Worm (Caenorhabditis elegans) whole organism, late embryonic: Measurements from ENCODE around the gene fard-1.

Experiments used
- C08G9.2 ChIP-seq: sonication (generic microtip); optimal IDR thresholded peaks from 2 replicates; lab custom pipeline; 2016; ENCODE audit warnings: mild to moderate bottlenecking, missing genetic modification characterization, moderate library complexity, missing compliant biosample characterization
- K02D7.2 ChIP-seq: sonication (generic microtip); optimal IDR thresholded peaks from 2 replicates; lab custom pipeline; 2017; ENCODE audit warnings: mild to moderate bottlenecking, missing genetic modification characterization, missing compliant biosample characterization
- K09A11.1 ChIP-seq: sonication (generic microtip); optimal IDR thresholded peaks from 2 replicates; lab custom pipeline; 2017; ENCODE audit warnings: antibody characterized with exemption, mild to moderate bottlenecking, missing genetic modification characterization, missing compliant biosample characterization; ENCODE audit not compliant: insufficient read depth
- ama-1 ChIP-seq: fragments of 150-350 bp; optimal IDR thresholded peaks from 2 replicates; lab custom pipeline; 2014
- ceh-14 ChIP-seq: sonication (generic microtip); optimal IDR thresholded peaks from 2 replicates; lab custom pipeline; 2016; ENCODE audit warnings: missing genotype, missing genetic modification characterization, missing compliant biosample characterization
- ceh-18 ChIP-seq: sonication (generic microtip); optimal IDR thresholded peaks from 2 replicates; lab custom pipeline; 2016; ENCODE audit warnings: missing genetic modification characterization, missing compliant biosample characterization
- ceh-2 ChIP-seq: sonication (generic microtip); optimal IDR thresholded peaks from 2 replicates; lab custom pipeline; 2016; ENCODE audit warnings: missing genotype, missing genetic modification characterization, missing compliant biosample characterization
- ceh-31 ChIP-seq: sonication (generic microtip); optimal IDR thresholded peaks from 2 replicates; lab custom pipeline; 2016; ENCODE audit warnings: missing genetic modification characterization, missing compliant biosample characterization
- ceh-34 ChIP-seq: sonication (generic microtip); optimal IDR thresholded peaks from 2 replicates; lab custom pipeline; 2016; ENCODE audit warnings: mild to moderate bottlenecking, missing genetic modification characterization, missing compliant biosample characterization
- dve-1 ChIP-seq: sonication (generic microtip); optimal IDR thresholded peaks from 2 replicates; lab custom pipeline; 2017; ENCODE audit warnings: antibody characterized with exemption, mild to moderate bottlenecking, missing genetic modification characterization, missing compliant biosample characterization
- elt-4 ChIP-seq: sonication (generic microtip); optimal IDR thresholded peaks from 2 replicates; lab custom pipeline; 2016; ENCODE audit warnings: missing genetic modification characterization, missing compliant biosample characterization
- hlh-15 ChIP-seq: sonication (generic microtip); optimal IDR thresholded peaks from 2 replicates; lab custom pipeline; 2016; ENCODE audit warnings: missing genetic modification characterization, missing compliant biosample characterization
- hlh-6 ChIP-seq: sonication (generic microtip); optimal IDR thresholded peaks from 2 replicates; lab custom pipeline; 2016; ENCODE audit warnings: missing genotype, missing genetic modification characterization, missing compliant biosample characterization
- lim-6 ChIP-seq: sonication (generic microtip); optimal IDR thresholded peaks from 2 replicates; lab custom pipeline; 2016; ENCODE audit warnings: missing genetic modification characterization, missing compliant biosample characterization
- madf-2 ChIP-seq: sonication (generic microtip); optimal IDR thresholded peaks from 2 replicates; lab custom pipeline; 2017; ENCODE audit warnings: missing genetic modification characterization, missing compliant biosample characterization
- nhr-11 ChIP-seq: fragments of 150-350 bp; optimal IDR thresholded peaks from 2 replicates; lab custom pipeline; 2014; ENCODE audit warnings: missing biosample characterization, missing genetic modification characterization
- nhr-232 ChIP-seq: sonication (generic microtip); optimal IDR thresholded peaks from 2 replicates; lab custom pipeline; 2016; ENCODE audit warnings: missing genetic modification characterization, missing compliant biosample characterization
- pat-9 ChIP-seq: fragments of 200-800 bp; sonication (Bioruptor generic); optimal IDR thresholded peaks from 2 replicates; lab custom pipeline; 2018; ENCODE audit warnings: mild to moderate bottlenecking, missing genetic modification characterization, moderate library complexity, missing compliant biosample characterization
- pax-1 ChIP-seq: fragments of 150-350 bp; optimal IDR thresholded peaks from 2 replicates; lab custom pipeline; 2014; ENCODE audit warnings: missing biosample characterization, missing genetic modification characterization
- pqm-1 ChIP-seq: sonication (generic microtip); optimal IDR thresholded peaks from 2 replicates; lab custom pipeline; 2016; ENCODE audit warnings: missing genetic modification characterization, missing compliant biosample characterization
- ref-2 ChIP-seq: sonication (generic microtip); optimal IDR thresholded peaks from 2 replicates; lab custom pipeline; 2016; ENCODE audit warnings: missing genetic modification characterization, missing compliant biosample characterization
- rnt-1 ChIP-seq: sonication (generic microtip); optimal IDR thresholded peaks from 2 replicates; lab custom pipeline; 2016; ENCODE audit warnings: missing genetic modification characterization, missing compliant biosample characterization
- sox-4 ChIP-seq: sonication (generic microtip); optimal IDR thresholded peaks from 2 replicates; lab custom pipeline; 2017; ENCODE audit warnings: mild to moderate bottlenecking, missing genetic modification characterization, inconsistent platforms, missing compliant biosample characterization
- ttx-3 ChIP-seq: sonication (generic microtip); optimal IDR thresholded peaks from 2 replicates; lab custom pipeline; 2016; ENCODE audit warnings: missing genetic modification reagents, missing genetic modification characterization, missing compliant biosample characterization
- unc-3 ChIP-seq, 2 experiments: fragments of 200-800 bp in 1 of 2; sonication (Bioruptor generic) in 1 of 2; sonication (generic microtip) in 1 of 2; conservative IDR thresholded peaks in 1 of 2; optimal IDR thresholded peaks in 1 of 2; 2 replicates each; pipeline versions ENCODE4 v1.3.6 to Lab custom; 2016 to 2022; ENCODE audit warnings: missing compliant biosample characterization in 2 of 2, missing genetic modification characterization in 2 of 2, missing genetic modification reagents in 1 of 2
- unc-42 ChIP-seq: sonication (generic microtip); optimal IDR thresholded peaks from 2 replicates; lab custom pipeline; 2016; ENCODE audit warnings: missing genotype, missing genetic modification characterization, missing compliant biosample characterization
- unc-55 ChIP-seq: sonication (generic microtip); optimal IDR thresholded peaks from 2 replicates; lab custom pipeline; 2017; ENCODE audit warnings: missing biosample characterization, missing genetic modification reagents, missing genetic modification characterization
- unc-86 ChIP-seq: sonication (generic microtip); optimal IDR thresholded peaks from 2 replicates; lab custom pipeline; 2016; ENCODE audit warnings: missing genetic modification characterization, missing compliant biosample characterization
- ztf-16 ChIP-seq: sonication (generic microtip); optimal IDR thresholded peaks from 2 replicates; lab custom pipeline; 2017; ENCODE audit warnings: missing genetic modification characterization, missing compliant biosample characterization

fard-1 gene

DNA sequence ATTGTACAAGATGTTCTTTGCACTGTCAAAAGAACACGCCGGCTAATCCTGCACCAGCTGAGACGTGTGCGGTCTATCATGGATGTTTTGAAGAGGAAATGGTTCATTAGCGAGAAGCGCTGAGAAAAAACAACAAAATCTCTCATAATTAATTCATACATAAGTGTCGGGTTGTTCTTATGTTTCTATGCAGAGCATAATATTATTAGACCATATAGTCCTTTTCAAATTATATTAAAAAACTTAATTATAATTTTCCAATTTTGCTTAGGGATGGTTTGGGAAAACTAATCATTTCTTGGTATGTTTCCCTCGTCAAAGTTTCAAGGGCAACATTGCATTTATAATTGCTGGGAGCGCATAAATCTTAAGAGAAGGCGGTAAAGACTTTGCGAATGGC lies 11.4 kb upstream of the fard-1 start:
- TF ChIP-seq unc-42 (tag; lab: Kevin White, UChicago) (peak; percentile 43), elt-4 (tag; lab: Kevin White, UChicago) (no peak)

DNA sequence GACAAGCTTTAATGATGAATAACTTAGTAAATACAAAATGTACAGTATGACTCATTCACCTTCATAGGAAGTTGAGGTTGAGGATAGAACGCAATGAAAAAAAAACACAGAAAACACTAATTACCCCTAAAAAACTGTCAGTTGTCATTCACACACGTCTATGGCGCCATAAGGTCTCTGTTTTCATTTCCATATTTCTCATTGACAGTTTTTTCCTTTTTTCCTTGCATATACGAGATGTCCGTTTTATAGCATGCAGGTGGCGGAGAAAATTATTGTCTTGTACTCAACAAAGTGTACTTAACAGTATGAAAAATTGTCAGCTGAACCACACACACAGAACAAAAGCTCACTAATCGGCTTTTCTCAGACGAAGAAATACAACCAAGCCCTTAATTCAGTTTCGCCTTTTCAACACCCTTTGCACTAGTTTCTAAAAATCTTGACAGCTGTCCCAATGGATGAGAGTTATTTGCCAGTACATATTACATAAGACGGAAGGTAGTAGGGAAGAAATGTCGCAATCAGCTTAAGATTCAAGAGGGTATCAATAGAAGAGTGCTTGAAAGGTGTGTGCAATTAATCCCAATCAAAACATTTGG lies 10.5 kb upstream of the fard-1 start:
- TF ChIP-seq K09A11.1 (tag; lab: Kevin White, UChicago) (no peak), unc-42 (tag; lab: Kevin White, UChicago) (peak; percentile 36)

DNA sequence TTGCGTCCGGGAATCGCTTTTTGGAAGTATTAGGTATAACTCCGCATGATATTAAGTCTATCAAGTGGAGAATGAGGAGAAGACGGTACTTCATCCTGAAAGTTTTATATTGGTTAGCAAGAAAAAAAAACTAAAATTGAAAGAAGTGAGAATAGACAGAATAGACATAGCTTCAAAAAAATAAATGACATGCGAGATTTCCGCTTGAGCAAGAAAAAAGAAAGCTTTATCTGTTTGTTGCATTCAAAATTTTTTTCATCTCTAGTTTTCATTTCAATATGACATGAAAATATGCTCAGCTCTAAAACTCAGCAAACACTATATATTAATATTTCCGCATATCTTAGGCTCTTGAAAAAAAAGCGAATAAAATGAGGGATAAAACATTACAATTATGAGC lies 9.3 kb upstream of the fard-1 start, which contains the start of gene hst-3.2:
Gene hst-3.2, minus strand, starts transcription at position 101 of the 400 bp plus-strand sequence.
- TF ChIP-seq K02D7.2 (tag; lab: Kevin White, UChicago) (no peak), ceh-14 (tag; lab: Kevin White, UChicago) (no peak), ceh-34 (tag; lab: Kevin White, UChicago) (no peak)

DNA sequence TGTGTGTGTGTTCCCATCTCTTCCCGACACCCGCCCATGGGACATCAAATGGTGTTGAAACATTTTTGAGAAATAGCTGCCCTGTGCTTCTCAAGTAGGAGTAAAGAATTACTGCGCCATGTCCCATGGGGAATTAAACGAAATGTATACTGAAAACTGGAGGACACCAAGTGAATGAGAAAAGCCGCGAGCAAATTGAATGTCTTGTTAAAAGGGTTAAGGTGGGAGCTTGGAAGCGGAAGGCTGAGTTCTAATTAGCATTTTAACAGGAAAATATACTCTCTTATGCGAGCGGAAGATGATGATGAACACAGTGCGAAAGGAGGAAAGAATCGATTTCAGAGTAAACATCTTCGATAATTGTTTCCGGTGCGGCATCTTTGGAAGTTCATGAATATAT lies 8.7 kb upstream of the fard-1 start:
- no peak for TF ChIP-seq K09A11.1 (tag; lab: Kevin White, UChicago)
- TF ChIP-seq ceh-14 (tag; lab: Kevin White, UChicago): peak; percentile 5
- TF ChIP-seq elt-4 (tag; lab: Kevin White, UChicago): no peak
- TF ChIP-seq pat-9 (tag; lab: Kevin White, UChicago): no peak
- TF ChIP-seq pax-1: no peak
- TF ChIP-seq ama-1: no peak
- no peak for TF ChIP-seq nhr-232
- TF ChIP-seq ceh-31: peak; percentile 7
- TF ChIP-seq unc-55 (GFP tag; lab: Kevin White, UChicago): peak; percentile 31
- peak; percentile 79 for TF ChIP-seq unc-42 (tag; lab: Kevin White, UChicago)
- no peak for TF ChIP-seq unc-86 (tag; lab: Kevin White, UChicago)

DNA sequence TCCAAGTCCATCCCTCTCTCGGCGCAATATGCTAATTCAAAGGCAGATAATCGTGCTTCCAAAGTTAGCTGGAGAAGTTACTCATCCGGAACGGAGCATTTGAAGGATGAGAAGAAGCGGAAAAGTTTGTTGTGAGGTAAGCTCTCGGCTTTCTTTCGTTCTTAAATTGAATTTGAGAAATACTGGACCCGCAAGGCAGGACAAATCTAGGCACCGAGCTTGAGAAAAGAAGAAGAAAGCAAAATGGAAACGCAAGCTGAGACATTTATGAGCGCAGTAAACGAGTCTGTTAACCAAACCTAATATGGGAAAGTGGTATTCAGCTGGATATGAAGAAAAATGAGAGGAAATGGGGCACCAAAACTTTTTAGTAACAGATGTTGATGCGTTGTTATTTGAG lies 7.2 kb upstream of the fard-1 start:
- TF ChIP-seq dve-1 (no peak), unc-42 (tag; lab: Kevin White, UChicago) (peak; percentile 89), lim-6 (tag; lab: Kevin White, UChicago) (no peak), ztf-16 (tag; lab: Kevin White, UChicago) (no peak), hlh-6 (no peak), ref-2 (tag; lab: Kevin White, UChicago) (no peak), ceh-31 (peak; percentile 42), hlh-15 (tag; lab: Kevin White, UChicago) (no peak), unc-3 (GFP tag; conservative IDR thresholded peaks at IDR 0.05; lab: Robert Waterston, UW) (no peak), unc-3 (tag; optimal IDR thresholded peaks at IDR 0.05; lab: Kevin White, UChicago) (no peak), C08G9.2 (tag; lab: Kevin White, UChicago) (no peak), sox-4 (no peak), ceh-34 (tag; lab: Kevin White, UChicago) (no peak), ttx-3 (no peak), ceh-18 (tag; lab: Kevin White, UChicago) (no peak), ceh-2 (no peak)

DNA sequence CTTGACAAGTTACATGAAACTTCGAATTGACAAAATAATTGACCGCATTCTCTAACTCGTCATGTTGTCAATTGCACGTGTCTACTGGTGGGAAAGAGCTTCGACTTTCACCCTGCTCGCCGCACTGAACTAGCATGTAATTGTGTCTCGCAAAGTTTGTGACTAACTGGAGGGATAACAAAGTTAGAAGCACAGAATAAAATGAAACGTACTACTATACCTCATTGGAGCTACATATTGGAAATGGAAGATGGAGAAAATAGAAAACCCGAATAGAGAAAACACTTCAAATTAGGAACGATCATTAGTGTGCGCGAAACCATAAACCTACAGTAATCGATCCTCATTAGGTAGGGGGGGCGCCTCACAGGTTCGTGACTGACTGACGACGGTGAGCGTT lies 5.6 kb upstream of the fard-1 start:
- TF ChIP-seq pqm-1: no peak
- no peak for TF ChIP-seq rnt-1 (tag; lab: Kevin White, UChicago)
- TF ChIP-seq unc-42 (tag; lab: Kevin White, UChicago): peak; percentile 40

DNA sequence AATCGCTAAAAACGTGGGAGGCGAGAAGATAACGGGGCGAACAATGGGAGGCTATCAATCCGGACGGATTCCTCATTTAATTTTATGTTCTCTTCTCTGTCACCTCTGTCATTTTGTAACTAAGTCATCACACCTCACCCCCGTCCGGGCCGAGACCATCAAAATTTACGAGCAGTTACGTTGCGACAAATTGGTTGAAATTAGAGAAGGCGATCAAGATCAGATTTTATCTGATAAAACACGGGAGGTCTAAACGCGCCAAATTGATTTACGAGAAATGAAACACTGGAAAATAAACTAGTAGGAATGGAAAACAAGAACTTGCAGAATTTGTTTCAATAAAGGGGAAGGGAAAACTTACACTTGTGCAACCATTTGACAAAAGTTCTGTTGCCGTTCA lies 5.1 kb upstream of the fard-1 start:
- peak; percentile 30 for TF ChIP-seq unc-55 (GFP tag; lab: Kevin White, UChicago)
- TF ChIP-seq madf-2 (tag; lab: Kevin White, UChicago): no peak
- TF ChIP-seq elt-4 (tag; lab: Kevin White, UChicago): no peak
- no peak for TF ChIP-seq ref-2 (tag; lab: Kevin White, UChicago)
- no peak for TF ChIP-seq nhr-11 (tag; lab: Kevin White, UChicago)
